Fruit fly (Drosophila melanogaster): ENCODE data around the gene ome.

ome gene

DNA sequence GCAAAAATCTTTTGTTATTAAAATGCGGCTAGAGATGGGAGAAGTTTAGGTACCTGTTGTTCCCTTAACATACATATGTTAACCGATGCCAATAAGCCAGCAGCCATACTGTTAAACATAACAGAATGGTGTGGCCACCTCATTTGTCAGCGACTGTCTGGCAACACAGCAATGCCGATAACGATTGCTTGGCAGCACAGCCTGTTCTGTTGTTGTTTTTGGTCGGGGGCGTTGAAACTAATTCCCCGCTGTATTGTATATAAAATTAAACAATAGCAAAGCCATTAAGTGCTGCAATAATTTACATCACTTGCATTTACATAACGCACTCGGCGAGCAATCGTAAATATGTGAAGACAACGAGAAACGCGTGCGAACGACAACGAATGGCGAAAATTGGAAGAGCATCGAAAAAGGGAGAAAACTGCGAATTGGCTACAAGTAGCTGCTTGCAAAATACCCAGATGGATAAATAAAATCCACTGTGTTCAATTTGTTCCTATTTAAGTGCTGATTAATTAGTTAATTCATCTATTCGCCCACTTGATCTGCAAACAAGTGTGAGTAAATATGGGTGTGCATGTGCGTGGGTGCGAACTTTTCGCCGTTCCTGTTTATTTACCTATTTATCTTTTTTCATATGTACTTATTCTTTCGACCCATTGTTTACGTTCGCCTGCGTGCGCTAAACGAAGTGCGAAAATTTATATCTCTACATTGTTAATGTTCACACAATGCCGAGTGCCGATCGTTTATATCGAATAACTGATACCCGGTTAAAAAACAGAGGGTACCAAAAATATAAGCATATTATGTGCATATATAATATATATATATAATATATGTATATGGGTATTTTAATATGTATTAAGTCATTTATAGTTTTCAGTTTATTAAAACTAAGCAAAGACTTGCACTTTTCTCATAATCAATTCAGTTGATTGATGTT is 89.5 kb downstream of the ome start, which contains the start of the genes Tsen34 and Mgat4a (continued):
- peak; percentile 68 for TF ChIP-seq HLH4C (GFP tag; IDR thresholded peaks at IDR 0.05; ENCODE audit: partially characterized antibody)
- peak; percentile 50 for TF ChIP-seq HHEX (GFP tag; optimal IDR thresholded peaks at IDR 0.05)
- TF ChIP-seq CG43689 (GFP tag; IDR thresholded peaks at IDR 0.05): no peak
- peak; percentile 31 for TF ChIP-seq CG17829 (tag; optimal IDR thresholded peaks at IDR 0.05)
- TF ChIP-seq Hr39 (optimal IDR thresholded peaks at IDR 0.05): no peak
- TF ChIP-seq fd102C (GFP tag; optimal IDR thresholded peaks at IDR 0.05): no peak
- TF ChIP-seq Nf-YA (GFP tag; IDR thresholded peaks at IDR 0.05): 0 out of 2 replicates have a peak, but pooled peaks have one; percentile 38
- TF ChIP-seq bowl (GFP tag; IDR thresholded peaks at IDR 0.05): no peak
- 0 out of 4 replicates have a peak, but pooled peaks have one; percentile 65 for TF ChIP-seq chinmo (GFP tag; IDR thresholded peaks at IDR 0.05; ENCODE audit: partially characterized antibody)
- TF ChIP-seq Myb (GFP tag; optimal IDR thresholded peaks at IDR 0.05): peak; percentile 18
- no peak for TF ChIP-seq pita (GFP tag; optimal IDR thresholded peaks at IDR 0.05)
- TF ChIP-seq hkb (optimal IDR thresholded peaks at IDR 0.05): no peak
- TF ChIP-seq hkb (GFP tag; IDR thresholded peaks at IDR 0.05): 0 out of 2 replicates have a peak, but pooled peaks have one; percentile 28
- TF ChIP-seq CG18619 (GFP tag; optimal IDR thresholded peaks at IDR 0.05): peak; percentile 62
- no peak for TF ChIP-seq shn (GFP tag; optimal IDR thresholded peaks at IDR 0.05)
- peak; percentile 33 for TF ChIP-seq CG12104 (GFP tag; optimal IDR thresholded peaks at IDR 0.05)
- TF ChIP-seq sens-2 (GFP tag; IDR thresholded peaks at IDR 0.05): no peak
- no peak for TF ChIP-seq CG12155 (GFP tag; optimal IDR thresholded peaks at IDR 0.05)
- TF ChIP-seq caup (GFP tag; optimal IDR thresholded peaks at IDR 0.05; ENCODE audit: severe bottlenecking): peak; percentile 79
- peak; percentile 33; the same call in 1 of the 3 replicates for TF ChIP-seq Doc3 (GFP tag; IDR thresholded peaks at IDR 0.05; ENCODE audit: partially characterized antibody)
- TF ChIP-seq ind (GFP tag; optimal IDR thresholded peaks at IDR 0.05): no peak
- TF ChIP-seq CG30020 (tag; optimal IDR thresholded peaks at IDR 0.05): peak; percentile 9
- peak; percentile 85 for TF ChIP-seq Dref (GFP tag; IDR thresholded peaks at IDR 0.05)
- TF ChIP-seq CG10462 (GFP tag; optimal IDR thresholded peaks at IDR 0.05): no peak
- TF ChIP-seq Rx (GFP tag; IDR thresholded peaks at IDR 0.05): no peak
- TF ChIP-seq CG17359 (tag; optimal IDR thresholded peaks at IDR 0.05): no peak
- no peak for TF ChIP-seq CG11560 (tag; IDR thresholded peaks at IDR 0.05)
- no peak for TF ChIP-seq gsb-n (tag; optimal IDR thresholded peaks at IDR 0.05)
- no peak for TF ChIP-seq da (GFP tag; optimal IDR thresholded peaks at IDR 0.05)
- no peak for TF ChIP-seq cg (GFP tag; optimal IDR thresholded peaks at IDR 0.05)
- TF ChIP-seq Med (GFP tag): peak; percentile 96
- no peak for TF ChIP-seq Oli (tag; optimal IDR thresholded peaks at IDR 0.05)
- TF ChIP-seq CG8765 (GFP tag; IDR thresholded peaks at IDR 0.05): no peak
- TF ChIP-seq lov (optimal IDR thresholded peaks at IDR 0.05): no peak
- no peak for TF ChIP-seq lov (GFP tag; IDR thresholded peaks at IDR 0.05)
- peak; percentile 25 for TF ChIP-seq CG17802 (tag; optimal IDR thresholded peaks at IDR 0.05)
- TF ChIP-seq Mes4 (GFP tag; optimal IDR thresholded peaks at IDR 0.05): no peak
- no peak for TF ChIP-seq CG31441 (GFP tag; IDR thresholded peaks at IDR 0.05)
- peak; percentile 27 for TF ChIP-seq HLH54F (GFP tag; optimal IDR thresholded peaks at IDR 0.05)
- TF ChIP-seq Hmx (GFP tag; optimal IDR thresholded peaks at IDR 0.05): no peak
- TF ChIP-seq CG11247 (GFP tag; IDR thresholded peaks at IDR 0.05): peak; percentile 74
- TF ChIP-seq CG10209 (GFP tag; optimal IDR thresholded peaks at IDR 0.05): peak; percentile 62
- TF ChIP-seq CG8290 (GFP tag; optimal IDR thresholded peaks at IDR 0.05): no peak
- TF ChIP-seq CG8290 (tag; optimal IDR thresholded peaks at IDR 0.05): peak in 1 of 2 experiments; percentile 59
- peak; percentile 93 for TF ChIP-seq Elba2 (GFP tag; optimal IDR thresholded peaks at IDR 0.05)
- TF ChIP-seq unpg (GFP tag; optimal IDR thresholded peaks at IDR 0.05): no peak
- peak; percentile 41; the same call in 2 of the 3 replicates for TF ChIP-seq CG7963 (GFP tag; IDR thresholded peaks at IDR 0.05; ENCODE audit: partially characterized antibody)
- peak; percentile 78; the same call in 2 of the 3 replicates for TF ChIP-seq CG11456 (GFP tag; IDR thresholded peaks at IDR 0.05)
- TF ChIP-seq Trl (optimal IDR thresholded peaks at IDR 0.05): no peak
- peak; percentile 32 for TF ChIP-seq Trl (GFP tag; optimal IDR thresholded peaks at IDR 0.05)

Measured in whole organism, embryonic.